Worm (Caenorhabditis elegans) whole organism, L2 larva: ENCODE measurements around the gene asp-2.
A peak's percentile ranks its signal among the peaks of the same experiment; 100 is the strongest.

ENCODE experiments used
- F13H6.1 ChIP-seq: sonication (generic microtip); optimal IDR thresholded peaks from 2 replicates; lab custom pipeline; 2016; ENCODE audit warnings: missing genetic modification characterization, missing compliant biosample characterization
- R02D3.7 ChIP-seq: fragments of 150-350 bp; optimal IDR thresholded peaks from 2 replicates; lab custom pipeline; 2014; ENCODE audit warnings: missing biosample characterization, missing genetic modification characterization
- alr-1 ChIP-seq: fragments of 150-350 bp; optimal IDR thresholded peaks from 2 replicates; lab custom pipeline; 2014; ENCODE audit warnings: missing biosample characterization, missing genetic modification characterization
- aly-2 ChIP-seq: fragments of 150-350 bp; optimal IDR thresholded peaks from 2 replicates; lab custom pipeline; 2014; ENCODE audit warnings: missing biosample characterization, missing genetic modification characterization
- ama-1 ChIP-seq: fragments of 150-350 bp; optimal IDR thresholded peaks from 2 replicates; lab custom pipeline; 2018; ENCODE audit warnings: inconsistent platforms
- blmp-1 ChIP-seq: sonication (generic microtip); optimal IDR thresholded peaks from 2 replicates; lab custom pipeline; 2017; ENCODE audit warnings: missing genetic modification characterization, mild to moderate bottlenecking, missing compliant biosample characterization, antibody characterized with exemption, moderate library complexity; ENCODE audit not compliant: insufficient read depth
- ceh-16 ChIP-seq: fragments of 150-350 bp; optimal IDR thresholded peaks from 2 replicates; lab custom pipeline; 2014; ENCODE audit warnings: missing biosample characterization, missing genetic modification characterization
- ceh-82 ChIP-seq: fragments of 150-350 bp; optimal IDR thresholded peaks from 2 replicates; lab custom pipeline; 2014; ENCODE audit warnings: missing biosample characterization, missing genetic modification characterization
- crh-2 ChIP-seq: sonication (generic microtip); optimal IDR thresholded peaks from 2 replicates; lab custom pipeline; 2017; ENCODE audit warnings: missing biosample characterization, missing genetic modification characterization
- egl-27 ChIP-seq: sonication (generic microtip); optimal IDR thresholded peaks from 3 replicates; lab custom pipeline; 2017; ENCODE audit warnings: missing biosample characterization, missing genetic modification reagents, missing genetic modification characterization
- elt-3 ChIP-seq: sonication (generic microtip); optimal IDR thresholded peaks from 2 replicates; lab custom pipeline; 2017; ENCODE audit warnings: missing biosample characterization, missing genetic modification characterization
- fos-1 ChIP-seq: fragments of 150-350 bp; optimal IDR thresholded peaks from 2 replicates; lab custom pipeline; 2014; ENCODE audit warnings: missing biosample characterization, missing genetic modification characterization
- gmeb-1 ChIP-seq: fragments of 150-350 bp; optimal IDR thresholded peaks from 2 replicates; lab custom pipeline; 2014; ENCODE audit warnings: missing biosample characterization, missing genetic modification characterization
- lin-11 ChIP-seq: fragments of 150-350 bp; sonication (generic microtip); optimal IDR thresholded peaks from 2 replicates; lab custom pipeline; 2014; ENCODE audit warnings: missing biosample characterization, missing genetic modification characterization, inconsistent platforms, mixed read lengths
- lin-13 ChIP-seq: fragments of 150-350 bp; optimal IDR thresholded peaks from 2 replicates; lab custom pipeline; 2014; ENCODE audit warnings: missing biosample characterization, missing genetic modification reagents, missing genetic modification characterization
- lin-39 ChIP-seq: fragments of 150-350 bp; optimal IDR thresholded peaks from 2 replicates; lab custom pipeline; 2014; ENCODE audit warnings: missing biosample characterization, missing genetic modification reagents, missing genetic modification characterization
- lsy-2 ChIP-seq, 2 experiments: fragments of 150-350 bp in 1 of 2; sonication (generic microtip) in 1 of 2; optimal IDR thresholded peaks; 2 replicates each; lab custom pipeline; 2014 to 2017; ENCODE audit warnings: missing biosample characterization in 2 of 2, missing genetic modification characterization in 2 of 2
- mab-5 ChIP-seq: fragments of 150-350 bp; optimal IDR thresholded peaks from 2 replicates; lab custom pipeline; 2014; ENCODE audit warnings: missing biosample characterization, missing genetic modification characterization
- mbf-1 ChIP-seq: sonication (generic microtip); optimal IDR thresholded peaks from 2 replicates; lab custom pipeline; 2017; ENCODE audit warnings: missing biosample characterization, missing genetic modification characterization
- mdl-1 ChIP-seq, 2 experiments: fragments of 150-350 bp in 1 of 2; sonication (generic microtip) in 1 of 2; optimal IDR thresholded peaks; 2 replicates each; lab custom pipeline; 2017; ENCODE audit warnings: missing biosample characterization in 2 of 2, missing genetic modification characterization in 2 of 2
- nhr-10 ChIP-seq: sonication (generic microtip); optimal IDR thresholded peaks from 2 replicates; lab custom pipeline; 2017; ENCODE audit warnings: missing biosample characterization, missing genetic modification characterization
- nhr-11 ChIP-seq: fragments of 150-350 bp; optimal IDR thresholded peaks from 2 replicates; lab custom pipeline; 2014; ENCODE audit warnings: missing biosample characterization, missing genetic modification characterization
- nhr-12 ChIP-seq: fragments of 150-350 bp; optimal IDR thresholded peaks from 2 replicates; lab custom pipeline; 2014; ENCODE audit warnings: missing biosample characterization, missing genetic modification characterization
- nhr-21 ChIP-seq: fragments of 150-350 bp; optimal IDR thresholded peaks from 2 replicates; lab custom pipeline; 2014; ENCODE audit warnings: missing biosample characterization, missing genetic modification characterization
- nhr-25 ChIP-seq: fragments of 150-350 bp; sonication (generic microtip); optimal IDR thresholded peaks from 3 replicates; lab custom pipeline; 2014; ENCODE audit warnings: missing biosample characterization, missing genetic modification characterization
- nhr-6 ChIP-seq: fragments of 150-350 bp; optimal IDR thresholded peaks from 2 replicates; lab custom pipeline; 2014; ENCODE audit warnings: missing biosample characterization, missing genetic modification characterization
- nhr-77 ChIP-seq: fragments of 150-350 bp; optimal IDR thresholded peaks from 2 replicates; lab custom pipeline; 2014; ENCODE audit warnings: missing biosample characterization, missing genetic modification characterization
- peb-1 ChIP-seq: fragments of 150-350 bp; optimal IDR thresholded peaks from 2 replicates; lab custom pipeline; 2014; ENCODE audit warnings: missing biosample characterization, missing genetic modification characterization
- skn-1 ChIP-seq: sonication (generic microtip); optimal IDR thresholded peaks from 2 replicates; lab custom pipeline; 2017; ENCODE audit warnings: missing biosample characterization, missing genetic modification characterization
- sma-3 ChIP-seq: sonication (generic microtip); optimal IDR thresholded peaks from 2 replicates; lab custom pipeline; 2016; ENCODE audit warnings: missing genetic modification reagents, missing genetic modification characterization, missing compliant biosample characterization
- sma-9 ChIP-seq, 2 experiments: fragments of 150-350 bp in 1 of 2; sonication (generic microtip) in 1 of 2; optimal IDR thresholded peaks; 2 replicates each; lab custom pipeline; 2014 to 2016; ENCODE audit warnings: missing genetic modification characterization in 2 of 2, mild to moderate bottlenecking in 1 of 2, missing biosample characterization in 1 of 2, missing compliant biosample characterization in 1 of 2, missing genetic modification reagents in 1 of 2, moderate library complexity in 1 of 2
- unc-39 ChIP-seq: fragments of 150-350 bp; optimal IDR thresholded peaks from 2 replicates; lab custom pipeline; 2014; ENCODE audit warnings: missing biosample characterization, missing genetic modification characterization
- unc-55 ChIP-seq: fragments of 150-350 bp; sonication (generic microtip); optimal IDR thresholded peaks from 3 replicates; lab custom pipeline; 2014; ENCODE audit warnings: missing biosample characterization, missing genetic modification reagents, missing genetic modification characterization
- ztf-1 ChIP-seq: fragments of 200-800 bp; sonication (Bioruptor generic); conservative IDR thresholded peaks from 2 replicates; pipeline ENCODE4 v1.3.6; 2022; ENCODE audit warnings: missing genetic modification characterization, missing compliant biosample characterization
- ztf-11 ChIP-seq: sonication (generic microtip); optimal IDR thresholded peaks from 2 replicates; lab custom pipeline; 2017; ENCODE audit warnings: missing biosample characterization, missing genetic modification characterization
- ztf-4 ChIP-seq: fragments of 150-350 bp; optimal IDR thresholded peaks from 2 replicates; lab custom pipeline; 2014; ENCODE audit warnings: missing biosample characterization, missing genetic modification characterization

The asp-2 gene

ce11 chrV:9202710-9203109 is at the start of gene asp-2:
TSS of gene asp-2 (plus strand) at chrV:9203077.
- no peak for TF ChIP-seq alr-1
- peak; percentile 79 for TF ChIP-seq fos-1 (tag; lab: Kevin White, UChicago)
- peak; percentile 49 for TF ChIP-seq sma-9 (GFP tag; optimal IDR thresholded peaks at IDR 0.05; lab: Kevin White, UChicago)
- no peak for TF ChIP-seq sma-9 (tag; optimal IDR thresholded peaks at IDR 0.05; lab: Kevin White, UChicago)

- TF ChIP-seq nhr-12 (tag; lab: Kevin White, UChicago) (no peak), lin-11 (tag; lab: Kevin White, UChicago) (no peak), skn-1 (no peak), nhr-10 (tag; lab: Kevin White, UChicago) (no peak), mbf-1 (tag; lab: Kevin White, UChicago) (no peak), fos-1 (tag; lab: Kevin White, UChicago) (no peak)
Measured at ce11 chrV:9154772-9155171, 48.1 kb upstream of the asp-2 start, which contains the start of gene B0222.5. TSS of gene B0222.5 (minus strand) at chrV:9154872.

ce11 chrV:9155616-9156015 is 47.3 kb upstream of the asp-2 start:
- no peak for TF ChIP-seq mbf-1 (tag; lab: Kevin White, UChicago)
- no peak for TF ChIP-seq ztf-11 (tag; lab: Kevin White, UChicago)
- no peak for TF ChIP-seq nhr-6 (tag; lab: Kevin White, UChicago)
- TF ChIP-seq ceh-82: no peak
- TF ChIP-seq alr-1: no peak
- no peak for TF ChIP-seq elt-3 (tag; lab: Kevin White, UChicago)
- no peak for TF ChIP-seq lin-13 (GFP tag; lab: Kevin White, UChicago)
- no peak for TF ChIP-seq nhr-11
- TF ChIP-seq ztf-4: no peak
- no peak for TF ChIP-seq peb-1 (tag; lab: Kevin White, UChicago)
- TF ChIP-seq ama-1 (lab: Kevin White, UChicago): no peak
- no peak for TF ChIP-seq lin-11 (tag; lab: Kevin White, UChicago)

ce11 chrV:9156679-9157078 is 46.2 kb upstream of the asp-2 start, which contains the start of gene B0222.15:
TSS of gene B0222.15 (minus strand) at chrV:9156779.
- no peak for TF ChIP-seq egl-27 (tag; lab: Kevin White, UChicago)
- no peak for TF ChIP-seq ztf-1 (GFP tag; lab: Robert Waterston, UW)
- no peak for TF ChIP-seq ceh-82
- no peak for TF ChIP-seq lin-13 (GFP tag; lab: Kevin White, UChicago)
- no peak for TF ChIP-seq lin-39 (tag; lab: Kevin White, UChicago)

ce11 chrV:9157597-9157996 is 45.3 kb upstream of the asp-2 start:
- no peak for TF ChIP-seq blmp-1 (tag; lab: Kevin White, UChicago)
- TF ChIP-seq F13H6.1 (tag; lab: Kevin White, UChicago): no peak
- no peak for TF ChIP-seq aly-2 (tag; lab: Kevin White, UChicago)
- TF ChIP-seq nhr-25 (tag; lab: Kevin White, UChicago): no peak
- no peak for TF ChIP-seq mab-5 (tag; lab: Kevin White, UChicago)

ce11 chrV:9159146-9159717 is 43.6 kb upstream of the asp-2 start:
- TF ChIP-seq ama-1 (lab: Kevin White, UChicago): peak; percentile 18
- peak; percentile 40 for TF ChIP-seq nhr-25 (tag; lab: Kevin White, UChicago)
- TF ChIP-seq, all 48 proteins: peak for 2; not testable (repeated sequence) for 46

ce11 chrV:9160224-9160886 is 42.5 kb upstream of the asp-2 start, which contains the start of gene col-144:
TSS of gene col-144 (minus strand) at chrV:9160642.
- TF ChIP-seq unc-55 (GFP tag; lab: Kevin White, UChicago) (no peak), aly-2 (tag; lab: Kevin White, UChicago) (no peak), elt-3 (tag; lab: Kevin White, UChicago) (no peak), nhr-77 (tag; lab: Kevin White, UChicago) (no peak), crh-2 (tag; lab: Kevin White, UChicago) (peak; percentile 10), unc-39 (no peak), sma-9 (GFP tag; optimal IDR thresholded peaks at IDR 0.05; lab: Kevin White, UChicago) (peak; percentile 25), sma-9 (tag; optimal IDR thresholded peaks at IDR 0.05; lab: Kevin White, UChicago) (no peak), gmeb-1 (tag; lab: Kevin White, UChicago) (no peak), mdl-1 (tag; optimal IDR thresholded peaks at IDR 0.05; lab: Kevin White, UChicago) (no peak), ztf-4 (no peak), lsy-2 (tag; optimal IDR thresholded peaks at IDR 0.05; lab: Kevin White, UChicago) (no peak), R02D3.7 (tag; lab: Kevin White, UChicago) (no peak), mab-5 (tag; lab: Kevin White, UChicago) (no peak), ceh-16 (tag; lab: Kevin White, UChicago) (no peak), blmp-1 (tag; lab: Kevin White, UChicago) (peak; percentile 57), nhr-21 (tag; lab: Kevin White, UChicago) (peak; percentile 21), ceh-82 (no peak), egl-27 (tag; lab: Kevin White, UChicago) (no peak), nhr-6 (tag; lab: Kevin White, UChicago) (no peak), nhr-12 (tag; lab: Kevin White, UChicago) (no peak), lin-39 (tag; lab: Kevin White, UChicago) (no peak), nhr-25 (tag; lab: Kevin White, UChicago) (peak; percentile 68), ama-1 (lab: Kevin White, UChicago) (peak; percentile 20), sma-3 (GFP tag; lab: Kevin White, UChicago) (peak; percentile 28)
